Worm (Caenorhabditis elegans): ENCODE data around the gene K02F6.4.

K02F6.4 gene

ce11 chrII:2570384-2570964, 32.2 kb downstream of the K02F6.4 start:
- TF ChIP-seq nhr-28 (tag; optimal IDR thresholded peaks at IDR 0.05) (peak; percentile 14), nhr-12 (tag; optimal IDR thresholded peaks at IDR 0.05) (peak; percentile 32), mdl-1 (tag; optimal IDR thresholded peaks at IDR 0.05) (peak; percentile 8), nhr-67 (tag; optimal IDR thresholded peaks at IDR 0.05) (peak; percentile 34)

- TF ChIP-seq lin-15B (tag; optimal IDR thresholded peaks at IDR 0.05) (no peak), ceh-16 (tag; optimal IDR thresholded peaks at IDR 0.05) (no peak), mdl-1 (tag; optimal IDR thresholded peaks at IDR 0.05) (no peak), ztf-4 (tag; optimal IDR thresholded peaks at IDR 0.05) (no peak), unc-39 (tag; optimal IDR thresholded peaks at IDR 0.05) (no peak), aly-2 (tag; optimal IDR thresholded peaks at IDR 0.05) (no peak), hmg-11 (tag; optimal IDR thresholded peaks at IDR 0.05) (no peak), nhr-28 (tag; optimal IDR thresholded peaks at IDR 0.05) (no peak), nhr-67 (tag; optimal IDR thresholded peaks at IDR 0.05) (no peak)
Observed at ce11 chrII:2578216-2578615, 39.9 kb downstream of the K02F6.4 start.

DNA sequence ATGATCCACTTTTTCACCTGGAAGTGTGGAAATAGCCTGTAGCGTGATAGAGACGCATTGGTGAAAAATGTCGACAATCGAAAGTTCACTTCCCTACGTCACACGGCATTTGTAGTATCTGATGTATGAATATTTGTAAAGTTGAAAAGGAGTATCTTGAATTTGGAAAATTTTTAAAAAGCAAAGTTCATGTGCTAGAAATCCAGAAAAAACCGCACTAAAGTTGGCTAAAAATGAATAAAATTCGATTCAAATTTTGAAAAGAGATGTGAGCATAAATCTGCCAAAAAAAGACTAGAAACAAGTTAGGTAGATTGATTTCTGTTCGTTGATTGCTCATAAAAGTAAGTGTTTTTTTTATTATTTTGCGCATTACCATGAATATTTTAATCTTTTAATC, 44.8 kb downstream of the K02F6.4 start, which contains the start of gene sri-74:
sri-74 (minus strand) TSS at position 101 of the 400 bp plus-strand sequence.
- TF ChIP-seq zag-1 (tag; optimal IDR thresholded peaks at IDR 0.05) (no peak), fkh-2 (tag; optimal IDR thresholded peaks at IDR 0.05) (no peak), ceh-28 (tag; optimal IDR thresholded peaks at IDR 0.05) (no peak), nhr-23 (tag; optimal IDR thresholded peaks at IDR 0.05) (no peak), ceh-9 (tag; optimal IDR thresholded peaks at IDR 0.05) (no peak), sea-2 (GFP tag; optimal IDR thresholded peaks at IDR 0.05) (no peak), elt-1 (tag; optimal IDR thresholded peaks at IDR 0.05) (no peak)

- TF ChIP-seq elt-3 (tag; optimal IDR thresholded peaks at IDR 0.05): no peak
- TF ChIP-seq elt-2 (tag; optimal IDR thresholded peaks at IDR 0.05): peak; percentile 13
Observed at ce11 chrII:2585493-2585892, 47.2 kb downstream of the K02F6.4 start, which contains the start of gene sri-36. Gene sri-36 (minus strand): TSS chrII:2585593.

DNA sequence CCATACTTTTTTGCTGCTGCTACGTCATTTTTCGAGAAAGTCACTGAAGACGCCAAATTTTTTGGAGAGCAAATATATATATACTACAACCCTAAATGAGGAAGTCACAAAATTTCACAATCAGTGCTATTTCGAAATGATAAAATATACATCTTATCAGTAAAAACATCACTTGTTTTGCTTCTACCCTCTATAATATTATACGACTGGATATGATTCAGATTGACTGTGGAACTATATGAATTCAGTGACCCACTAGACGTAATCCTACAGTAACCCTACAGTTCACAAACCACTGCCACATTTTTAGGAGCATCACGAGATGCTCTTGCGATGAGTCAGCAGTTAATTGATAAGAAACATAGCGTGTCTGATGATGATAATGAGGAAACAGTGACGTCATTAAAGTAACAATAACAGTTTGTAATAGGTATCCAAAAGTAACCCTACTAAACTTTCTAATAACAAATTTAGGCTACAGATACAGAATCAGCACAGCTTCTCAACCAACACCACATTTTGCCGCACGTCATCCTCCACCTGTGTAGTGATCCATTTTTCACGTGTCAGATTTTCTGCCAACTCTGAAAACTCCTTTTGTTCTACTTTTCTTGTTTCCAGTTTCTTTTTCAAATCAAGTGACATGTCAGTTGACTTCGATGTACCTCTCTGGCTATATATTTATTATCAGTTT, 48.7 kb downstream of the K02F6.4 start, which contains the start of the genes F33H12.7 and sri-39:
F33H12.7 (minus strand) TSS at position 51 of the 694 bp plus-strand sequence.
sri-39 (plus strand) TSS at position 644 of the 694 bp plus-strand sequence.
- TF ChIP-seq aly-2 (tag; optimal IDR thresholded peaks at IDR 0.05) (no peak), elt-2 (tag; optimal IDR thresholded peaks at IDR 0.05) (peak; percentile 96), nhr-76 (tag; optimal IDR thresholded peaks at IDR 0.05) (no peak), snpc-4 (tag; optimal IDR thresholded peaks at IDR 0.05) (no peak), pqm-1 (tag; optimal IDR thresholded peaks at IDR 0.05) (peak; percentile 91), fos-1 (tag; optimal IDR thresholded peaks at IDR 0.05) (peak; percentile 44)
